Worm (Caenorhabditis elegans) whole organism, late embryonic: Measurements from ENCODE around the gene str-114.

Experiments used
- ceh-18 ChIP-seq: sonication (generic microtip); optimal IDR thresholded peaks from 2 replicates; lab custom pipeline; 2016; ENCODE audit warnings: missing genetic modification characterization, missing compliant biosample characterization
- dmd-4 ChIP-seq: sonication (generic microtip); optimal IDR thresholded peaks from 2 replicates; lab custom pipeline; 2016; ENCODE audit warnings: borderline replicate concordance, missing genetic modification characterization, missing compliant biosample characterization
- hlh-8 ChIP-seq: sonication (generic microtip); optimal IDR thresholded peaks from 2 replicates; lab custom pipeline; 2016; ENCODE audit warnings: missing genotype, missing genetic modification characterization, missing compliant biosample characterization

DNA sequence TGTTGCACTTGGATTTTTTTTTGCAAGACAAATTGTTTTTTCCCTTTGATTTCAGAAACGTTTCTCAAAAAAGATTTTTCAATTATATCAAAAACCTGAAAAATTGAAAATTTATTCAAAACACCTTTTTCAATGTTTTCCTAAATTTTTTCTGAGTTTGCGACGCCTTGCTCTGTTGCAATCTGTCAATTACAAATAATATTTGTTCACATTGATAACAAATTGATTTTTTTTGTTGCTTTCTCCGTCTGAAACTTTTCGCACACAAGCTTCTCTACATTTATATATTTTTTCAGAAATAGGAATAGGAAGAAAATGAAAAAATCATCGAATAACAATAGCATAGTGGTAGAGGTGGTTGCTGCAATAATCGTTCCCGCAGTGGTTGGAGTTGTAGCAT lies 18.9 kb downstream of the str-114 start, which contains the start of gene Y39H10B.2:
- no peak for TF ChIP-seq hlh-8
- TF ChIP-seq ceh-18 (tag; lab: Kevin White, UChicago): no peak
- TF ChIP-seq dmd-4: no peak
